Worm (Caenorhabditis elegans) whole organism, late embryonic: Measurements from ENCODE around the gene nhr-58.

Source experiments
- C08G9.2 ChIP-seq: sonication (generic microtip); optimal IDR thresholded peaks from 2 replicates; lab custom pipeline; 2016; ENCODE audit warnings: mild to moderate bottlenecking, missing genetic modification characterization, moderate library complexity, missing compliant biosample characterization
- C38D4.7 ChIP-seq: fragments of 200-800 bp; sonication (Bioruptor generic); optimal IDR thresholded peaks from 2 replicates; lab custom pipeline; 2018; ENCODE audit warnings: mild to moderate bottlenecking, missing genetic modification characterization, moderate library complexity, missing compliant biosample characterization
- K02D7.2 ChIP-seq: sonication (generic microtip); optimal IDR thresholded peaks from 2 replicates; lab custom pipeline; 2017; ENCODE audit warnings: mild to moderate bottlenecking, missing genetic modification characterization, missing compliant biosample characterization
- T23F11.4 ChIP-seq: fragments of 200-800 bp; sonication (Bioruptor generic); optimal IDR thresholded peaks from 2 replicates; lab custom pipeline; 2018; ENCODE audit warnings: mild to moderate bottlenecking, missing genetic modification characterization, missing compliant biosample characterization
- Y22D7AL.16 ChIP-seq: sonication (generic microtip); optimal IDR thresholded peaks from 2 replicates; lab custom pipeline; 2016; ENCODE audit warnings: missing genetic modification characterization, missing compliant biosample characterization
- ama-1 ChIP-seq: fragments of 150-350 bp; optimal IDR thresholded peaks from 2 replicates; lab custom pipeline; 2014
- ceh-18 ChIP-seq: sonication (generic microtip); optimal IDR thresholded peaks from 2 replicates; lab custom pipeline; 2016; ENCODE audit warnings: missing genetic modification characterization, missing compliant biosample characterization
- ceh-2 ChIP-seq: sonication (generic microtip); optimal IDR thresholded peaks from 2 replicates; lab custom pipeline; 2016; ENCODE audit warnings: missing genotype, missing genetic modification characterization, missing compliant biosample characterization
- ceh-24 ChIP-seq: sonication (generic microtip); optimal IDR thresholded peaks from 2 replicates; lab custom pipeline; 2016; ENCODE audit warnings: mild to moderate bottlenecking, missing genetic modification characterization, missing compliant biosample characterization
- ceh-30 ChIP-seq: fragments of 150-350 bp; optimal IDR thresholded peaks from 2 replicates; lab custom pipeline; 2014; ENCODE audit warnings: missing biosample characterization, missing genetic modification characterization
- ceh-31 ChIP-seq: sonication (generic microtip); optimal IDR thresholded peaks from 2 replicates; lab custom pipeline; 2016; ENCODE audit warnings: missing genetic modification characterization, missing compliant biosample characterization
- ceh-9 ChIP-seq: sonication (generic microtip); optimal IDR thresholded peaks from 2 replicates; lab custom pipeline; 2016; ENCODE audit warnings: mild to moderate bottlenecking, missing genetic modification characterization, inconsistent platforms, missing compliant biosample characterization
- dmd-4 ChIP-seq: sonication (generic microtip); optimal IDR thresholded peaks from 2 replicates; lab custom pipeline; 2016; ENCODE audit warnings: borderline replicate concordance, missing genetic modification characterization, missing compliant biosample characterization
- dve-1 ChIP-seq: sonication (generic microtip); optimal IDR thresholded peaks from 2 replicates; lab custom pipeline; 2017; ENCODE audit warnings: antibody characterized with exemption, mild to moderate bottlenecking, missing genetic modification characterization, missing compliant biosample characterization
- ets-4 ChIP-seq: sonication (generic microtip); optimal IDR thresholded peaks from 2 replicates; lab custom pipeline; 2016; ENCODE audit warnings: missing genetic modification characterization, missing compliant biosample characterization
- fax-1 ChIP-seq: sonication (generic microtip); optimal IDR thresholded peaks from 2 replicates; lab custom pipeline; 2016; ENCODE audit warnings: missing genotype, missing genetic modification characterization, missing compliant biosample characterization
- hlh-13 ChIP-seq: fragments of 200-800 bp; sonication (Bioruptor generic); optimal IDR thresholded peaks from 2 replicates; lab custom pipeline; 2018; ENCODE audit warnings: mild to moderate bottlenecking, missing genetic modification characterization, missing compliant biosample characterization
- hlh-30 ChIP-seq: sonication (generic microtip); optimal IDR thresholded peaks from 2 replicates; lab custom pipeline; 2017; ENCODE audit warnings: antibody characterized with exemption, missing genetic modification characterization, missing compliant biosample characterization; ENCODE audit not compliant: insufficient read depth
- hlh-8 ChIP-seq: sonication (generic microtip); optimal IDR thresholded peaks from 2 replicates; lab custom pipeline; 2016; ENCODE audit warnings: missing genotype, missing genetic modification characterization, missing compliant biosample characterization
- lim-6 ChIP-seq: sonication (generic microtip); optimal IDR thresholded peaks from 2 replicates; lab custom pipeline; 2016; ENCODE audit warnings: missing genetic modification characterization, missing compliant biosample characterization
- lin-11 ChIP-seq: fragments of 200-800 bp; sonication (Bioruptor generic); optimal IDR thresholded peaks from 2 replicates; lab custom pipeline; 2018; ENCODE audit warnings: mild to moderate bottlenecking, missing genetic modification characterization, missing compliant biosample characterization
- madf-2 ChIP-seq: sonication (generic microtip); optimal IDR thresholded peaks from 2 replicates; lab custom pipeline; 2017; ENCODE audit warnings: missing genetic modification characterization, missing compliant biosample characterization
- mec-3 ChIP-seq: sonication (generic microtip); optimal IDR thresholded peaks from 2 replicates; lab custom pipeline; 2016; ENCODE audit warnings: borderline replicate concordance, missing genetic modification characterization, missing compliant biosample characterization
- nhr-11 ChIP-seq: fragments of 150-350 bp; optimal IDR thresholded peaks from 2 replicates; lab custom pipeline; 2014; ENCODE audit warnings: missing biosample characterization, missing genetic modification characterization
- nhr-232 ChIP-seq: sonication (generic microtip); optimal IDR thresholded peaks from 2 replicates; lab custom pipeline; 2016; ENCODE audit warnings: missing genetic modification characterization, missing compliant biosample characterization
- odd-2 ChIP-seq: sonication (generic microtip); optimal IDR thresholded peaks from 2 replicates; lab custom pipeline; 2017; ENCODE audit warnings: antibody characterized with exemption, mild to moderate bottlenecking, missing genetic modification characterization, missing compliant biosample characterization
- pha-2 ChIP-seq: sonication (generic microtip); optimal IDR thresholded peaks from 2 replicates; lab custom pipeline; 2017; ENCODE audit warnings: mild to moderate bottlenecking, missing genetic modification characterization, missing compliant biosample characterization
- pqm-1 ChIP-seq: sonication (generic microtip); optimal IDR thresholded peaks from 2 replicates; lab custom pipeline; 2016; ENCODE audit warnings: missing genetic modification characterization, missing compliant biosample characterization
- ref-2 ChIP-seq: sonication (generic microtip); optimal IDR thresholded peaks from 2 replicates; lab custom pipeline; 2016; ENCODE audit warnings: missing genetic modification characterization, missing compliant biosample characterization
- rnt-1 ChIP-seq: sonication (generic microtip); optimal IDR thresholded peaks from 2 replicates; lab custom pipeline; 2016; ENCODE audit warnings: missing genetic modification characterization, missing compliant biosample characterization
- sox-2 ChIP-seq: fragments of 200-800 bp; sonication (Bioruptor generic); IDR thresholded peaks from 2 replicates; pipeline ENCODE4 v1.3.6; 2022; ENCODE audit warnings: missing genetic modification reagents, missing genetic modification characterization, missing compliant biosample characterization
- sox-4 ChIP-seq: sonication (generic microtip); optimal IDR thresholded peaks from 2 replicates; lab custom pipeline; 2017; ENCODE audit warnings: mild to moderate bottlenecking, missing genetic modification characterization, inconsistent platforms, missing compliant biosample characterization
- syd-9 ChIP-seq: sonication (generic microtip); optimal IDR thresholded peaks from 2 replicates; lab custom pipeline; 2016; ENCODE audit warnings: mild to moderate bottlenecking, missing genetic modification characterization, moderate library complexity, missing compliant biosample characterization
- tbx-2 ChIP-seq: sonication (generic microtip); optimal IDR thresholded peaks from 2 replicates; lab custom pipeline; 2016; ENCODE audit warnings: missing genetic modification characterization, missing compliant biosample characterization
- tbx-7 ChIP-seq: sonication (generic microtip); optimal IDR thresholded peaks from 2 replicates; lab custom pipeline; 2016; ENCODE audit warnings: missing genotype, missing genetic modification characterization, missing compliant biosample characterization
- unc-42 ChIP-seq: sonication (generic microtip); optimal IDR thresholded peaks from 2 replicates; lab custom pipeline; 2016; ENCODE audit warnings: missing genotype, missing genetic modification characterization, missing compliant biosample characterization
- unc-86 ChIP-seq: sonication (generic microtip); optimal IDR thresholded peaks from 2 replicates; lab custom pipeline; 2016; ENCODE audit warnings: missing genetic modification characterization, missing compliant biosample characterization
- zip-5 ChIP-seq: sonication (generic microtip); optimal IDR thresholded peaks from 2 replicates; lab custom pipeline; 2016; ENCODE audit warnings: missing genetic modification characterization, missing compliant biosample characterization

The nhr-58 gene

DNA sequence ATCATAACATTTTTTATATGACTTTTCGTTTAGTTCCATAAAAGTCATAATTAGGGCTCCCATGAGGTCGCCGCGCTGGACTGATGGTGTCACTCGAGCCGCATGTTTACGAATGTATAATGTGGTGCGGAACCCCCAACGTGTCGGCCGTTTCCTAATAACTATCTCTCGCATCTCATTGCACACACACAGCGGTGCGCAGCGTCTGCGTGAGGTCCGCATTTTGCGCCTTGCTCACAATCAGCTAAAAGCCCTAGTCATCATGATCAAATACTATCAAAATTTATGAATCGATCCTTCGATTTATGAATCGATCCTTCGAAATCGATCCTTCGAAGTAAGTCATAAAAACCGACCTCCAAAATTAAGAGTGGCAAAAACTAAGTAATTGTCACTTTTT lies 27.9 kb downstream of the nhr-58 start, which contains the start of gene srx-7:
Gene srx-7 (plus strand): TSS at position 256 of the 400 bp plus-strand sequence.
- no peak for TF ChIP-seq hlh-13 (GFP tag; lab: Kevin White, UChicago)
- TF ChIP-seq ref-2: no peak
- no peak for TF ChIP-seq C08G9.2
- TF ChIP-seq syd-9 (tag; lab: Kevin White, UChicago): no peak
- no peak for TF ChIP-seq pha-2
- TF ChIP-seq tbx-7: no peak
- no peak for TF ChIP-seq nhr-232 (tag; lab: Kevin White, UChicago)
- no peak for TF ChIP-seq unc-86 (tag; lab: Kevin White, UChicago)
- no peak for TF ChIP-seq rnt-1 (tag; lab: Kevin White, UChicago)
- no peak for TF ChIP-seq ama-1 (lab: Kevin White, UChicago)
- TF ChIP-seq ceh-18 (tag; lab: Kevin White, UChicago): no peak
- no peak for TF ChIP-seq madf-2 (tag; lab: Kevin White, UChicago)
- no peak for TF ChIP-seq lim-6
- TF ChIP-seq ceh-9 (tag; lab: Kevin White, UChicago): no peak
- TF ChIP-seq ceh-24 (tag; lab: Kevin White, UChicago): no peak
- TF ChIP-seq lin-11: no peak
- TF ChIP-seq ceh-2 (tag; lab: Kevin White, UChicago): no peak

DNA sequence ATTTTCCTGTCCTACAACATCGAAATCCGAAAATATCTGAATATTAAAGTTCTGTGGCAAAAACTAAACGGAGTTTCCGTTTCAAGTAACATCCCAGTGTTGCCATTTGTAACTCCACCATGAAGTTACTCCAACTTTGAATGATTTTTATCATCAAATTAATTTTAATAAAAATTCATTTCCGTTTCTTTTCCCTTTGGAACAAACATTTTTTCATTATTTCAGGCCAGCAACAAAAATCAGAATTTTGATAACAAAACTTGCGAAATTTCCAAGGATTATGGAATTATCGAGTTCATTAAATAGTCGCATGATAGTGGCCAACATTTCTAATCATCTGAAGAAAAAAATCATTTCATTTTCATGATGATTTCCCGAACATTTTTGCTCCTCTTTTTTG lies 30.8 kb downstream of the nhr-58 start, which contains the start of gene C14C6.2:
Gene C14C6.2 (plus strand): TSS at position 301 of the 400 bp plus-strand sequence.
- TF ChIP-seq ref-2 (no peak), nhr-11 (tag; lab: Kevin White, UChicago) (no peak), dmd-4 (tag; lab: Kevin White, UChicago) (no peak), C08G9.2 (no peak), sox-2 (no peak), dve-1 (tag; lab: Kevin White, UChicago) (no peak), unc-86 (tag; lab: Kevin White, UChicago) (no peak), C38D4.7 (no peak), ceh-9 (tag; lab: Kevin White, UChicago) (no peak), pqm-1 (no peak), hlh-13 (GFP tag; lab: Kevin White, UChicago) (no peak), rnt-1 (tag; lab: Kevin White, UChicago) (no peak), lim-6 (no peak), zip-5 (tag; lab: Kevin White, UChicago) (no peak), sox-4 (tag; lab: Kevin White, UChicago) (no peak), mec-3 (tag; lab: Kevin White, UChicago) (no peak), ets-4 (tag; lab: Kevin White, UChicago) (no peak), T23F11.4 (no peak)
- TF ChIP-seq, all 69 proteins: peak for 0

- TF ChIP-seq sox-4 (tag; lab: Kevin White, UChicago) (no peak), tbx-2 (tag; lab: Kevin White, UChicago) (no peak), hlh-30 (tag; lab: Kevin White, UChicago) (no peak), fax-1 (tag; lab: Kevin White, UChicago) (no peak), odd-2 (tag; lab: Kevin White, UChicago) (no peak), hlh-8 (tag; lab: Kevin White, UChicago) (no peak), Y22D7AL.16 (tag; lab: Kevin White, UChicago) (no peak), ceh-30 (no peak), ets-4 (tag; lab: Kevin White, UChicago) (no peak), unc-42 (tag; lab: Kevin White, UChicago) (no peak), ceh-31 (tag; lab: Kevin White, UChicago) (no peak), nhr-11 (tag; lab: Kevin White, UChicago) (no peak), C38D4.7 (no peak), C08G9.2 (no peak), hlh-13 (GFP tag; lab: Kevin White, UChicago) (no peak), K02D7.2 (tag; lab: Kevin White, UChicago) (no peak), ceh-2 (tag; lab: Kevin White, UChicago) (no peak), syd-9 (tag; lab: Kevin White, UChicago) (no peak)
Measured at ce11 chrV:565984-566383, 33.9 kb downstream of the nhr-58 start, which contains the start of gene sri-73. TSS of gene sri-73 (minus strand) at chrV:566084.
